Fruit fly (Drosophila melanogaster) whole organism, embryonic: Measurements from ENCODE around the gene Ccp84Aa.

Experiments used
- Ada2b ChIP-seq: fragments of 200-800 bp; sonication (Bioruptor generic); IDR thresholded peaks from 2 replicates; pipeline ENCODE4 v1.3.6; 2022; ENCODE audit warnings: missing biosample characterization, missing genetic modification characterization
- Blimp-1 ChIP-seq: fragments of 200-800 bp; sonication (Bioruptor generic); optimal IDR thresholded peaks from 3 replicates; lab custom pipeline; 2018; ENCODE audit warnings: missing biosample characterization, missing genetic modification characterization, mild to moderate bottlenecking, moderate library complexity, missing genetic modification reagents
- C15 ChIP-seq: fragments of 200-800 bp; sonication (Bioruptor generic); IDR thresholded peaks from 3 replicates; pipeline ENCODE4 v1.3.6; 2022; ENCODE audit warnings: missing biosample characterization, missing genetic modification characterization
- CG10431 ChIP-seq: fragments of 200-800 bp; sonication (Bioruptor generic); optimal IDR thresholded peaks from 3 replicates; lab custom pipeline; 2018; ENCODE audit warnings: missing biosample characterization, mild to moderate bottlenecking, missing genetic modification characterization
- CG12219 ChIP-seq: fragments of 200-800 bp; sonication (Bioruptor generic); optimal IDR thresholded peaks from 3 replicates; lab custom pipeline; 2018; ENCODE audit warnings: missing biosample characterization, mild to moderate bottlenecking, missing genetic modification characterization
- CG14667 ChIP-seq: fragments of 200-800 bp; sonication (Bioruptor generic); IDR thresholded peaks from 2 replicates; pipeline ENCODE4 v1.3.6; 2022; ENCODE audit warnings: missing biosample characterization, missing genetic modification characterization
- CG17912 ChIP-seq: fragments of 200-800 bp; sonication (Bioruptor generic); optimal IDR thresholded peaks from 2 replicates; lab custom pipeline; 2018; ENCODE audit warnings: missing biosample characterization, mild to moderate bottlenecking, missing genetic modification characterization
- CG1792 ChIP-seq: fragments of 200-800 bp; sonication (Bioruptor generic); optimal IDR thresholded peaks from 2 replicates; lab custom pipeline; 2016; ENCODE audit warnings: missing biosample characterization, missing genetic modification characterization
- CG30431 ChIP-seq: fragments of 200-800 bp; sonication (Bioruptor generic); optimal IDR thresholded peaks from 2 replicates; lab custom pipeline; 2017; ENCODE audit warnings: missing biosample characterization, missing genetic modification characterization
- CG32532 ChIP-seq: fragments of 200-800 bp; sonication (Bioruptor generic); IDR thresholded peaks from 2 replicates; pipeline ENCODE4 v1.3.6; 2022; ENCODE audit warnings: missing biosample characterization, missing genetic modification characterization
- CG32772 ChIP-seq: fragments of 200-800 bp; sonication (Bioruptor generic); IDR thresholded peaks from 2 replicates; pipeline ENCODE4 v1.3.6; 2022; ENCODE audit warnings: missing biosample characterization, missing genetic modification characterization
- CG42726 ChIP-seq: fragments of 200-800 bp; sonication (Bioruptor generic); IDR thresholded peaks from 2 replicates; pipeline ENCODE4 v1.3.6; 2022; ENCODE audit warnings: missing biosample characterization, missing genetic modification characterization; ENCODE audit not compliant: partially characterized antibody
- CG4282 ChIP-seq: fragments of 200-800 bp; sonication (Bioruptor generic); optimal IDR thresholded peaks from 2 replicates; lab custom pipeline; 2016; ENCODE audit warnings: missing biosample characterization, missing genetic modification characterization
- CG6791 ChIP-seq: fragments of 200-800 bp; sonication (Bioruptor generic); IDR thresholded peaks from 3 replicates; pipeline ENCODE4 v1.3.6; 2022; ENCODE audit warnings: missing biosample characterization, missing genetic modification characterization; ENCODE audit not compliant: partially characterized antibody
- CG8281 ChIP-seq: fragments of 200-800 bp; sonication (Bioruptor generic); optimal IDR thresholded peaks from 2 replicates; lab custom pipeline; 2018; ENCODE audit warnings: missing biosample characterization, mild to moderate bottlenecking, missing genetic modification characterization, moderate library complexity
- CG8359 ChIP-seq: fragments of 200-800 bp; sonication (Bioruptor generic); optimal IDR thresholded peaks from 2 replicates; lab custom pipeline; 2017; ENCODE audit warnings: missing biosample characterization, mild to moderate bottlenecking, missing genetic modification characterization, borderline replicate concordance
- CG9932 ChIP-seq: fragments of 200-800 bp; sonication (Bioruptor generic); IDR thresholded peaks from 2 replicates; pipeline ENCODE4 v1.3.6; 2022; ENCODE audit warnings: missing biosample characterization, missing genetic modification characterization
- D19B ChIP-seq: fragments of 200-800 bp; sonication (Bioruptor generic); optimal IDR thresholded peaks from 2 replicates; lab custom pipeline; 2017; ENCODE audit warnings: missing biosample characterization, mild to moderate bottlenecking, missing genetic modification characterization
- Dll ChIP-seq: fragments of 200-800 bp; sonication (Bioruptor generic); IDR thresholded peaks from 4 replicates; pipeline ENCODE4 v1.3.6; 2022; ENCODE audit warnings: missing biosample characterization, missing genetic modification characterization; ENCODE audit not compliant: partially characterized antibody
- Eip74EF ChIP-seq, 2 experiments: fragments of 200-800 bp in 1 of 2; fragments of >200 bp in 1 of 2; sonication (Bioruptor generic) in 1 of 2; optimal IDR thresholded peaks; 2 replicates each; lab custom pipeline; 2017 to 2019; ENCODE audit warnings: missing biosample characterization in 2 of 2, missing genetic modification characterization in 2 of 2, mild to moderate bottlenecking in 1 of 2, moderate library complexity in 1 of 2
- Fer3 ChIP-seq: fragments of 200-800 bp; sonication (Bioruptor generic); optimal IDR thresholded peaks from 2 replicates; lab custom pipeline; 2018; ENCODE audit warnings: missing biosample characterization, mild to moderate bottlenecking, missing genetic modification characterization, moderate library complexity
- Max ChIP-seq: fragments of 200-800 bp; sonication (Bioruptor generic); optimal IDR thresholded peaks from 2 replicates; lab custom pipeline; 2016; ENCODE audit warnings: missing biosample characterization, mild to moderate bottlenecking, missing genetic modification characterization
- NC2β ChIP-seq: fragments of 200-800 bp; sonication (Bioruptor generic); optimal IDR thresholded peaks from 2 replicates; lab custom pipeline; 2016; ENCODE audit warnings: missing biosample characterization, missing genetic modification characterization
- Nf-YA ChIP-seq: fragments of 200-800 bp; sonication (Bioruptor generic); IDR thresholded peaks from 2 replicates; pipeline ENCODE4 v1.3.6; 2022; ENCODE audit warnings: missing biosample characterization, missing genetic modification characterization
- Nf-YB ChIP-seq: fragments of 200-800 bp; sonication (Bioruptor generic); optimal IDR thresholded peaks from 3 replicates; lab custom pipeline; 2019; ENCODE audit warnings: missing biosample characterization, mild to moderate bottlenecking, missing genetic modification characterization, moderate library complexity
- Nf-YC ChIP-seq: fragments of 200-800 bp; optimal IDR thresholded peaks from 3 replicates; lab custom pipeline; 2019; ENCODE audit warnings: missing biosample characterization, mild to moderate bottlenecking, missing genetic modification characterization, moderate library complexity
- Trl ChIP-seq, 3 experiments: fragments of >200 bp in 2 of 3; fragments of 200-800 bp in 1 of 3; sonication (Bioruptor generic) in 1 of 3; optimal IDR thresholded peaks; 2 replicates in 1 of 3; 3 replicates in 2 of 3; lab custom pipeline; 2016 to 2017; ENCODE audit warnings: missing biosample characterization in 1 of 3, missing genetic modification characterization in 1 of 3
- YL-1 ChIP-seq: fragments of 200-800 bp; sonication (Bioruptor generic); optimal IDR thresholded peaks from 3 replicates; lab custom pipeline; 2017; ENCODE audit warnings: missing biosample characterization, mild to moderate bottlenecking, missing genetic modification characterization
- bbx ChIP-seq: fragments of 200-800 bp; sonication (Bioruptor generic); IDR thresholded peaks from 2 replicates; pipeline ENCODE4 v1.3.6; 2022; ENCODE audit warnings: missing biosample characterization, missing genetic modification characterization; ENCODE audit not compliant: partially characterized antibody
- cg ChIP-seq: fragments of 200-800 bp; sonication (Bioruptor generic); optimal IDR thresholded peaks from 3 replicates; lab custom pipeline; 2019; ENCODE audit warnings: missing biosample characterization, mild to moderate bottlenecking, missing genetic modification characterization, moderate library complexity
- chinmo ChIP-seq: fragments of 200-800 bp; sonication (Bioruptor generic); IDR thresholded peaks from 4 replicates; pipeline ENCODE4 v1.3.6; 2022; ENCODE audit warnings: missing biosample characterization, missing genetic modification characterization; ENCODE audit not compliant: partially characterized antibody
- crol ChIP-seq: fragments of 200-800 bp; sonication (Bioruptor generic); IDR thresholded peaks from 2 replicates; pipeline ENCODE4 v1.3.6; 2022; ENCODE audit warnings: missing biosample characterization, missing genetic modification characterization
- crp ChIP-seq, 2 experiments: fragments of 200-800 bp; sonication (Bioruptor generic); optimal IDR thresholded peaks; 2 replicates in 1 of 2; 3 replicates in 1 of 2; lab custom pipeline; 2017; ENCODE audit warnings: missing biosample characterization in 2 of 2, missing genetic modification characterization in 2 of 2, mild to moderate bottlenecking in 1 of 2, moderate library complexity in 1 of 2
- disco-r ChIP-seq: fragments of 200-800 bp; sonication (Bioruptor generic); optimal IDR thresholded peaks from 2 replicates; lab custom pipeline; 2016; ENCODE audit warnings: missing biosample characterization, missing genetic modification characterization
- ewg ChIP-seq: fragments of 200-800 bp; sonication (Bioruptor generic); optimal IDR thresholded peaks from 3 replicates; lab custom pipeline; 2017; ENCODE audit warnings: mild to moderate bottlenecking, missing biosample characterization, missing genetic modification reagents, missing genetic modification characterization
- fd64A ChIP-seq: fragments of 200-800 bp; sonication (Bioruptor generic); optimal IDR thresholded peaks from 3 replicates; lab custom pipeline; 2018; ENCODE audit warnings: missing biosample characterization, mild to moderate bottlenecking, missing genetic modification characterization
- gce ChIP-seq: fragments of 200-800 bp; sonication (Bioruptor generic); IDR thresholded peaks from 3 replicates; pipeline ENCODE4 v1.3.6; 2022; ENCODE audit warnings: missing biosample characterization, missing genetic modification characterization
- pan ChIP-seq, 4 experiments: fragments of >200 bp in 3 of 4; fragments of 200-800 bp in 1 of 4; sonication (Bioruptor generic) in 1 of 4; optimal IDR thresholded peaks in 3 of 4; IDR thresholded peaks in 1 of 4; 2 replicates each; pipeline versions ENCODE4 v1.3.6 to Lab custom; 2017 to 2022; ENCODE audit warnings: missing biosample characterization in 2 of 4, missing genetic modification characterization in 2 of 4, mixed read lengths in 1 of 4
- peb ChIP-seq: fragments of 200-800 bp; sonication (Bioruptor generic); IDR thresholded peaks from 2 replicates; pipeline ENCODE4 v1.3.6; 2022; ENCODE audit warnings: missing biosample characterization, missing genetic modification characterization
- pros ChIP-seq: fragments of 200-800 bp; sonication (Bioruptor generic); optimal IDR thresholded peaks from 3 replicates; lab custom pipeline; 2019; ENCODE audit warnings: missing biosample characterization, mild to moderate bottlenecking, missing genetic modification characterization, moderate library complexity
- repo ChIP-seq: fragments of 200-800 bp; sonication (Bioruptor generic); optimal IDR thresholded peaks from 2 replicates; lab custom pipeline; 2016; ENCODE audit warnings: missing biosample characterization, missing genetic modification characterization
- salm ChIP-seq: fragments of 200-800 bp; sonication (Bioruptor generic); optimal IDR thresholded peaks from 2 replicates; lab custom pipeline; 2018; ENCODE audit warnings: missing biosample characterization, mild to moderate bottlenecking, missing genetic modification characterization
- sqz ChIP-seq: fragments of 200-800 bp; sonication (Bioruptor generic); optimal IDR thresholded peaks from 3 replicates; lab custom pipeline; 2018; ENCODE audit warnings: missing biosample characterization, mild to moderate bottlenecking, missing genetic modification characterization
- tx ChIP-seq: fragments of 200-800 bp; sonication (Bioruptor generic); optimal IDR thresholded peaks from 2 replicates; lab custom pipeline; 2016; ENCODE audit warnings: missing biosample characterization, missing genetic modification characterization
- wek ChIP-seq: fragments of 200-800 bp; sonication (Bioruptor generic); optimal IDR thresholded peaks from 3 replicates; lab custom pipeline; 2018; ENCODE audit warnings: missing biosample characterization, mild to moderate bottlenecking, missing genetic modification characterization, moderate library complexity

Gene Ccp84Aa

dm6 chr3R:6723537-6724171, 19.8 kb downstream of the Ccp84Aa start (continued):
- TF ChIP-seq CG32772 (GFP tag; lab: Robert Waterston, UW) (no peak), Blimp-1 (GFP tag; lab: Kevin White, UChicago) (peak; percentile 58), CG42726 (GFP tag; lab: Robert Waterston, UW) (no peak), Ada2b (GFP tag; lab: Robert Waterston, UW) (no peak), Max (no peak), Fer3 (tag; lab: Kevin White, UChicago) (no peak), peb (GFP tag; lab: Robert Waterston, UW) (no peak), CG32532 (GFP tag; lab: Robert Waterston, UW) (no peak), pan (optimal IDR thresholded peaks at IDR 0.05; lab: Kevin White, UChicago) (no peak), pan (GFP tag; optimal IDR thresholded peaks at IDR 0.05 in 1 of 2, IDR thresholded peaks at IDR 0.05 in 1 of 2) (peak in 1 of 2 experiments; percentile 29), Trl (optimal IDR thresholded peaks at IDR 0.05; lab: Kevin White, UChicago) (no peak), Trl (GFP tag; optimal IDR thresholded peaks at IDR 0.05; lab: Kevin White, UChicago) (no peak), CG17912 (GFP tag; lab: Kevin White, UChicago) (no peak), disco-r (no peak), gce (GFP tag; lab: Robert Waterston, UW) (no peak), CG9932 (GFP tag; lab: Robert Waterston, UW) (no peak), CG8281 (tag; lab: Kevin White, UChicago) (no peak), CG4282 (no peak), tx (GFP tag; lab: Kevin White, UChicago) (no peak), C15 (GFP tag; lab: Robert Waterston, UW) (no peak), D19B (no peak), fd64A (GFP tag; lab: Kevin White, UChicago) (no peak), CG8359 (GFP tag; lab: Kevin White, UChicago) (peak; percentile 34), CG14667 (GFP tag; lab: Robert Waterston, UW) (no peak), Eip74EF (GFP tag; optimal IDR thresholded peaks at IDR 0.05; lab: Kevin White, UChicago) (no peak), Dll (no peak), salm (tag; lab: Kevin White, UChicago) (no peak), CG12219 (GFP tag; lab: Kevin White, UChicago) (no peak), CG30431 (GFP tag; lab: Kevin White, UChicago) (peak; percentile 21), NC2β (GFP tag; lab: Kevin White, UChicago) (no peak), Nf-YC (tag; lab: Kevin White, UChicago) (no peak), repo (GFP tag; lab: Kevin White, UChicago) (no peak), ewg (no peak)

- peak; percentile 80 for TF ChIP-seq Nf-YB (GFP tag; lab: Kevin White, UChicago)
- TF ChIP-seq Nf-YC (tag; lab: Kevin White, UChicago) = peak; percentile 64
- peak; percentile 73 for TF ChIP-seq CG10431
- no peak for TF ChIP-seq crp (GFP tag; optimal IDR thresholded peaks at IDR 0.05; lab: Kevin White, UChicago)
- peak; percentile 81 for TF ChIP-seq crol (GFP tag; lab: Robert Waterston, UW)
- TF ChIP-seq Dll = 0 out of 4 replicates have a peak, but pooled peaks have one; percentile 23
- peak; percentile 47 for TF ChIP-seq pros
- peak; percentile 40 for TF ChIP-seq sqz
- peak; percentile 86 for TF ChIP-seq wek (GFP tag; lab: Kevin White, UChicago)
- peak; percentile 70 for TF ChIP-seq cg (GFP tag; lab: Kevin White, UChicago)
- TF ChIP-seq CG1792 (GFP tag; lab: Kevin White, UChicago) = no peak
- no peak for TF ChIP-seq bbx (GFP tag; lab: Robert Waterston, UW)
- 0 out of 4 replicates have a peak, but pooled peaks have one; percentile 26 for TF ChIP-seq chinmo (GFP tag; lab: Robert Waterston, UW)
- TF ChIP-seq CG6791 (GFP tag; lab: Robert Waterston, UW) = no peak
- TF ChIP-seq Nf-YA = no peak
- TF ChIP-seq YL-1 (GFP tag; lab: Kevin White, UChicago) = no peak
Observed at dm6 chr3R:6726119-6726518, 22.2 kb downstream of the Ccp84Aa start.
